Worm (Caenorhabditis elegans) whole organism, L1 larva: ENCODE measurements around the gene cyy-1.

Experiments
- C16A3.4 ChIP-seq: fragments of 150-350 bp; optimal IDR thresholded peaks from 2 replicates; lab custom pipeline; 2014; ENCODE audit warnings: missing biosample characterization, missing genetic modification characterization
- C34B4.2 ChIP-seq: sonication (generic microtip); optimal IDR thresholded peaks from 2 replicates; lab custom pipeline; 2017; ENCODE audit warnings: mild to moderate bottlenecking, missing genetic modification characterization, missing compliant biosample characterization
- ama-1 ChIP-seq: fragments of 150-350 bp; optimal IDR thresholded peaks from 2 replicates; lab custom pipeline; 2014
- blmp-1 ChIP-seq: fragments of 150-350 bp; optimal IDR thresholded peaks from 2 replicates; lab custom pipeline; 2014; ENCODE audit warnings: missing biosample characterization, missing genetic modification characterization
- ceh-8 ChIP-seq: fragments of 200-800 bp; sonication (Bioruptor generic); optimal IDR thresholded peaks from 2 replicates; lab custom pipeline; 2018; ENCODE audit warnings: mild to moderate bottlenecking, missing genetic modification characterization, moderate library complexity, missing compliant biosample characterization
- ceh-82 ChIP-seq, 3 experiments: fragments of 150-350 bp in 1 of 3; sonication (generic microtip) in 2 of 3; optimal IDR thresholded peaks; 2 replicates each; lab custom pipeline; 2014 to 2017; ENCODE audit warnings: missing biosample characterization in 3 of 3, missing genetic modification characterization in 3 of 3
- ceh-88 ChIP-seq: fragments of 200-800 bp; sonication (Bioruptor generic); IDR thresholded peaks from 2 replicates; pipeline ENCODE4 v1.3.6; 2022; ENCODE audit warnings: missing genetic modification characterization, missing compliant biosample characterization
- ceh-90 ChIP-seq: sonication (generic microtip); optimal IDR thresholded peaks from 2 replicates; lab custom pipeline; 2016; ENCODE audit warnings: missing genetic modification characterization, missing compliant biosample characterization
- dpl-1 ChIP-seq, 3 experiments: fragments of 150-350 bp in 2 of 3; sonication (generic microtip) in 1 of 3; optimal IDR thresholded peaks; 2 replicates each; lab custom pipeline; 2014 to 2017; ENCODE audit warnings: missing biosample characterization in 3 of 3, missing genetic modification characterization in 3 of 3, missing genetic modification reagents in 3 of 3
- dsc-1 ChIP-seq: sonication (generic microtip); optimal IDR thresholded peaks from 2 replicates; lab custom pipeline; 2016; ENCODE audit warnings: mild to moderate bottlenecking, missing genetic modification characterization, missing compliant biosample characterization
- efl-3 ChIP-seq: fragments of 200-800 bp; sonication (Bioruptor generic); optimal IDR thresholded peaks from 2 replicates; lab custom pipeline; 2018; ENCODE audit warnings: mild to moderate bottlenecking, missing genetic modification characterization, missing compliant biosample characterization
- egl-13 ChIP-seq: sonication (generic microtip); optimal IDR thresholded peaks from 2 replicates; lab custom pipeline; 2016; ENCODE audit warnings: missing genotype, missing genetic modification reagents, missing genetic modification characterization, missing compliant biosample characterization
- elt-3 ChIP-seq, 6 experiments: fragments of 150-350 bp in 1 of 6; sonication (generic microtip); optimal IDR thresholded peaks; 2 replicates each; lab custom pipeline; 2017 to 2018; ENCODE audit warnings: missing biosample characterization in 6 of 6, missing genetic modification characterization in 6 of 6, inconsistent platforms in 1 of 6
- hlh-17 ChIP-seq: fragments of 200-800 bp; sonication (Bioruptor generic); optimal IDR thresholded peaks from 2 replicates; lab custom pipeline; 2018; ENCODE audit warnings: missing genetic modification characterization, mild to moderate bottlenecking, missing compliant biosample characterization, moderate library complexity, borderline replicate concordance
- hlh-4 ChIP-seq: sonication (generic microtip); optimal IDR thresholded peaks from 2 replicates; lab custom pipeline; 2016; ENCODE audit warnings: mild to moderate bottlenecking, missing genetic modification characterization, missing compliant biosample characterization
- hpl-2 ChIP-seq: fragments of 150-350 bp; optimal IDR thresholded peaks from 2 replicates; lab custom pipeline; 2014; ENCODE audit warnings: missing biosample characterization, missing genetic modification reagents, missing genetic modification characterization
- jun-1 ChIP-seq: fragments of 150-350 bp; optimal IDR thresholded peaks from 2 replicates; lab custom pipeline; 2014; ENCODE audit warnings: missing biosample characterization, missing genetic modification reagents, missing genetic modification characterization
- lin-13 ChIP-seq: fragments of 150-350 bp; optimal IDR thresholded peaks from 2 replicates; lab custom pipeline; 2014; ENCODE audit warnings: missing biosample characterization, missing genetic modification reagents, missing genetic modification characterization
- lin-14 ChIP-seq: fragments of 200-800 bp; sonication (Bioruptor generic); optimal IDR thresholded peaks from 2 replicates; lab custom pipeline; 2018; ENCODE audit warnings: mild to moderate bottlenecking, missing genetic modification characterization, moderate library complexity, missing compliant biosample characterization
- lin-39 ChIP-seq: fragments of 150-350 bp; optimal IDR thresholded peaks from 2 replicates; lab custom pipeline; 2014; ENCODE audit warnings: missing biosample characterization, missing genetic modification reagents, missing genetic modification characterization
- lir-3 ChIP-seq: sonication (generic microtip); optimal IDR thresholded peaks from 2 replicates; lab custom pipeline; 2016; ENCODE audit warnings: mild to moderate bottlenecking, missing genetic modification characterization, moderate library complexity, missing compliant biosample characterization; ENCODE audit not compliant: poor library complexity
- lsy-2 ChIP-seq, 2 experiments: fragments of 150-350 bp; optimal IDR thresholded peaks; 2 replicates each; lab custom pipeline; 2014; ENCODE audit warnings: missing biosample characterization in 2 of 2, missing genetic modification characterization in 2 of 2
- mab-9 ChIP-seq: fragments of 200-800 bp; sonication (Bioruptor generic); IDR thresholded peaks from 2 replicates; pipeline ENCODE4 v1.3.6; 2022; ENCODE audit warnings: missing genetic modification reagents, missing genetic modification characterization, missing compliant biosample characterization
- mdl-1 ChIP-seq, 2 experiments: fragments of 150-350 bp; optimal IDR thresholded peaks; 2 replicates each; lab custom pipeline; 2014 to 2017; ENCODE audit warnings: missing biosample characterization in 2 of 2, missing genetic modification characterization in 2 of 2, inconsistent platforms in 1 of 2
- mef-2 ChIP-seq: fragments of 150-350 bp; optimal IDR thresholded peaks from 2 replicates; lab custom pipeline; 2014; ENCODE audit warnings: missing biosample characterization, missing genetic modification characterization
- mep-1 ChIP-seq: fragments of 150-350 bp; optimal IDR thresholded peaks from 2 replicates; lab custom pipeline; 2014; ENCODE audit warnings: missing biosample characterization, missing genetic modification characterization
- nhr-20 ChIP-seq: sonication (generic microtip); optimal IDR thresholded peaks from 2 replicates; lab custom pipeline; 2016; ENCODE audit warnings: mild to moderate bottlenecking, missing genetic modification characterization, missing compliant biosample characterization
- nhr-237 ChIP-seq: fragments of 150-350 bp; optimal IDR thresholded peaks from 2 replicates; lab custom pipeline; 2014; ENCODE audit warnings: missing biosample characterization, missing genetic modification characterization
- nhr-71 ChIP-seq: sonication (generic microtip); optimal IDR thresholded peaks from 2 replicates; lab custom pipeline; 2016; ENCODE audit warnings: mild to moderate bottlenecking, missing genetic modification characterization, moderate library complexity, missing compliant biosample characterization
- nhr-76 ChIP-seq: sonication (generic microtip); optimal IDR thresholded peaks from 2 replicates; lab custom pipeline; 2017; ENCODE audit warnings: missing biosample characterization, missing genetic modification characterization
- nhr-85 ChIP-seq: sonication (generic microtip); peaks from one replicate; lab custom pipeline; 2016; ENCODE audit warnings: missing genetic modification characterization, inconsistent platforms, missing compliant biosample characterization
- pag-3 ChIP-seq: sonication (generic microtip); optimal IDR thresholded peaks from 2 replicates; lab custom pipeline; 2017; ENCODE audit warnings: missing genetic modification characterization, mild to moderate bottlenecking, missing compliant biosample characterization, antibody characterized with exemption, borderline replicate concordance; ENCODE audit not compliant: insufficient read depth
- pax-3 ChIP-seq: fragments of 200-800 bp; sonication (Bioruptor generic); optimal IDR thresholded peaks from 2 replicates; lab custom pipeline; 2018; ENCODE audit warnings: mild to moderate bottlenecking, missing genetic modification characterization, moderate library complexity, missing compliant biosample characterization
- pqm-1 ChIP-seq: sonication (generic microtip); optimal IDR thresholded peaks from 3 replicates; lab custom pipeline; 2017; ENCODE audit warnings: missing biosample characterization, missing genetic modification characterization
- skn-1 ChIP-seq: fragments of 150-350 bp; optimal IDR thresholded peaks from 2 replicates; lab custom pipeline; 2014; ENCODE audit warnings: missing biosample characterization, missing genetic modification characterization
- snpc-4 ChIP-seq: fragments of 150-350 bp; optimal IDR thresholded peaks from 2 replicates; lab custom pipeline; 2014; ENCODE audit warnings: missing biosample characterization, missing genetic modification characterization
- sox-4 ChIP-seq: sonication (generic microtip); optimal IDR thresholded peaks from 2 replicates; lab custom pipeline; 2016; ENCODE audit warnings: missing genetic modification characterization, missing compliant biosample characterization
- swsn-7 ChIP-seq: sonication (generic microtip); optimal IDR thresholded peaks from 2 replicates; lab custom pipeline; 2016; ENCODE audit warnings: missing genetic modification characterization, missing compliant biosample characterization
- unc-130 ChIP-seq: fragments of 150-350 bp; optimal IDR thresholded peaks from 2 replicates; lab custom pipeline; 2017; ENCODE audit warnings: missing biosample characterization, missing genetic modification characterization, inconsistent platforms
- unc-30 ChIP-seq: sonication (generic microtip); optimal IDR thresholded peaks from 2 replicates; lab custom pipeline; 2017; ENCODE audit warnings: missing biosample characterization, missing genetic modification characterization
- unc-62 ChIP-seq: fragments of 150-350 bp; optimal IDR thresholded peaks from 2 replicates; lab custom pipeline; 2014; ENCODE audit warnings: missing biosample characterization, missing genetic modification reagents, missing genetic modification characterization
- unc-86 ChIP-seq: sonication (generic microtip); optimal IDR thresholded peaks from 2 replicates; lab custom pipeline; 2016; ENCODE audit warnings: missing genetic modification characterization, missing compliant biosample characterization
- unc-98 ChIP-seq: fragments of 200-800 bp; sonication (Bioruptor generic); IDR thresholded peaks from 2 replicates; pipeline ENCODE4 v1.3.6; 2022; ENCODE audit warnings: missing genetic modification characterization, missing compliant biosample characterization
- xbp-1 ChIP-seq: sonication (generic microtip); optimal IDR thresholded peaks from 2 replicates; lab custom pipeline; 2016; ENCODE audit warnings: missing genetic modification characterization, missing compliant biosample characterization
- zip-4 ChIP-seq: fragments of 200-800 bp; sonication (Bioruptor generic); optimal IDR thresholded peaks from 2 replicates; lab custom pipeline; 2018; ENCODE audit warnings: mild to moderate bottlenecking, missing genetic modification characterization, moderate library complexity, missing compliant biosample characterization
- ztf-4 ChIP-seq: fragments of 150-350 bp; optimal IDR thresholded peaks from 2 replicates; lab custom pipeline; 2014; ENCODE audit warnings: missing biosample characterization, missing genetic modification characterization

The cyy-1 gene

ce11 chrIII:8425076-8425475 is 19.4 kb downstream of the cyy-1 start (continued):
- TF ChIP-seq pax-3 (tag; lab: Kevin White, UChicago) (peak; percentile 4), pqm-1 (tag; lab: Kevin White, UChicago) (no peak), mdl-1 (tag; optimal IDR thresholded peaks at IDR 0.05; lab: Kevin White, UChicago) (peak in 1 of 2 experiments; percentile 63), xbp-1 (tag; lab: Kevin White, UChicago) (peak; percentile 62), nhr-85 (tag; lab: Kevin White, UChicago) (peak; percentile 60), ceh-90 (tag; lab: Kevin White, UChicago) (no peak), nhr-76 (tag; lab: Kevin White, UChicago) (no peak), unc-86 (tag; lab: Kevin White, UChicago) (peak; percentile 55), swsn-7 (tag; lab: Kevin White, UChicago) (peak; percentile 62), unc-30 (tag; lab: Kevin White, UChicago) (no peak), dsc-1 (peak; percentile 27), nhr-237 (tag; lab: Kevin White, UChicago) (no peak), ceh-8 (GFP tag; lab: Kevin White, UChicago) (no peak), dpl-1 (GFP tag; optimal IDR thresholded peaks at IDR 0.05; lab: Kevin White, UChicago) (peak; percentile 9 to 40 (median 34)), ceh-88 (GFP tag; lab: Robert Waterston, UW) (no peak), lin-14 (peak; percentile 85), ceh-82 (tag; optimal IDR thresholded peaks at IDR 0.05; lab: Kevin White, UChicago) (peak in 2 of 3 experiments; percentile 17 to 54), mef-2 (tag; lab: Kevin White, UChicago) (no peak), jun-1 (tag; lab: Kevin White, UChicago) (peak; percentile 47), mep-1 (tag; lab: Kevin White, UChicago) (peak; percentile 83), egl-13 (tag; lab: Kevin White, UChicago) (no peak), hlh-4 (tag; lab: Kevin White, UChicago) (no peak), mab-9 (GFP tag; lab: Robert Waterston, UW) (no peak), nhr-20 (tag; lab: Kevin White, UChicago) (peak; percentile 71), sox-4 (tag; lab: Kevin White, UChicago) (no peak), lin-39 (tag; lab: Kevin White, UChicago) (no peak), hlh-17 (no peak), unc-98 (GFP tag; lab: Robert Waterston, UW) (no peak), snpc-4 (tag; lab: Kevin White, UChicago) (peak; percentile 10), blmp-1 (tag; lab: Kevin White, UChicago) (peak; percentile 55), nhr-71 (peak; percentile 82), ama-1 (lab: Kevin White, UChicago) (peak; percentile 45), lsy-2 (tag; optimal IDR thresholded peaks at IDR 0.05; lab: Kevin White, UChicago) (peak; percentile 49 to 86), C16A3.4 (tag; lab: Kevin White, UChicago) (peak; percentile 56), lir-3 (no peak), lin-13 (GFP tag; lab: Kevin White, UChicago) (peak; percentile 44), zip-4 (GFP tag; lab: Kevin White, UChicago) (no peak), pag-3 (tag; lab: Kevin White, UChicago) (no peak), ztf-4 (tag; lab: Kevin White, UChicago) (peak; percentile 13), C34B4.2 (no peak)
- TF ChIP-seq, all 84 proteins: peak for 37

ce11 chrIII:8426271-8426670 is 20.6 kb downstream of the cyy-1 start, which contains the start of gene cec-1:
cec-1 (plus strand) TSS chrIII:8426333.
- TF ChIP-seq efl-3: no peak
- TF ChIP-seq swsn-7 (tag; lab: Kevin White, UChicago): no peak
- TF ChIP-seq C16A3.4 (tag; lab: Kevin White, UChicago): no peak
- TF ChIP-seq C34B4.2: no peak
- peak; percentile 87 for TF ChIP-seq blmp-1 (tag; lab: Kevin White, UChicago)
- TF ChIP-seq ceh-90 (tag; lab: Kevin White, UChicago): no peak
- TF ChIP-seq mep-1 (tag; lab: Kevin White, UChicago): peak; percentile 11
- no peak for TF ChIP-seq unc-130
- no peak for TF ChIP-seq ceh-82 (tag; optimal IDR thresholded peaks at IDR 0.05; lab: Kevin White, UChicago)
- no peak for TF ChIP-seq hpl-2 (GFP tag; lab: Kevin White, UChicago)
- TF ChIP-seq elt-3 (tag; optimal IDR thresholded peaks at IDR 0.05; lab: Kevin White, UChicago): peak in 1 of 6 experiments; percentile 7
- TF ChIP-seq unc-62 (GFP tag; lab: Kevin White, UChicago): no peak
- TF ChIP-seq skn-1 (tag; lab: Kevin White, UChicago): no peak
- peak; percentile 63 for TF ChIP-seq lin-14
- TF ChIP-seq lin-13 (GFP tag; lab: Kevin White, UChicago): peak; percentile 23
- peak in 1 of 2 experiments; percentile 26 for TF ChIP-seq lsy-2 (tag; optimal IDR thresholded peaks at IDR 0.05; lab: Kevin White, UChicago)
- TF ChIP-seq nhr-85 (tag; lab: Kevin White, UChicago): peak; percentile 42
- TF ChIP-seq sox-4 (tag; lab: Kevin White, UChicago): no peak
- no peak for TF ChIP-seq xbp-1 (tag; lab: Kevin White, UChicago)
- no peak for TF ChIP-seq nhr-20 (tag; lab: Kevin White, UChicago)
- TF ChIP-seq, all 84 proteins: peak for 7
